Worm (Caenorhabditis elegans): ENCODE data around the gene C07B5.2.

C07B5.2 gene

ce11 chrX:9491439-9491838 is 25.6 kb downstream of the C07B5.2 start:
- TF ChIP-seq ces-1 (GFP tag; optimal IDR thresholded peaks at IDR 0.05) = no peak
- no peak for TF ChIP-seq nhr-12 (tag; optimal IDR thresholded peaks at IDR 0.05)
- TF ChIP-seq tbx-8 (GFP tag; optimal IDR thresholded peaks at IDR 0.05) = no peak
- no peak for TF ChIP-seq unc-120 (tag; optimal IDR thresholded peaks at IDR 0.05; ENCODE audit: poor library complexity, severe bottlenecking)
- no peak for TF ChIP-seq ham-2 (GFP tag; optimal IDR thresholded peaks at IDR 0.05)
- TF ChIP-seq sptf-1 (tag; optimal IDR thresholded peaks at IDR 0.05) = no peak

ce11 chrX:9489578-9489977 is 27.4 kb downstream of the C07B5.2 start:
- TF ChIP-seq sptf-1 (tag; optimal IDR thresholded peaks at IDR 0.05) = no peak
- TF ChIP-seq lsy-2 (tag; optimal IDR thresholded peaks at IDR 0.05) = no peak
- TF ChIP-seq ham-2 (GFP tag; optimal IDR thresholded peaks at IDR 0.05) = no peak
- TF ChIP-seq nhr-12 (tag; optimal IDR thresholded peaks at IDR 0.05) = no peak
- no peak for TF ChIP-seq snpc-4 (tag; optimal IDR thresholded peaks at IDR 0.05)
- no peak for TF ChIP-seq nhr-76 (tag; optimal IDR thresholded peaks at IDR 0.05)
- TF ChIP-seq nhr-28 (tag; optimal IDR thresholded peaks at IDR 0.05) = no peak
- no peak for TF ChIP-seq drap-1 (GFP tag; optimal IDR thresholded peaks at IDR 0.05)
- TF ChIP-seq nhr-237 (tag; optimal IDR thresholded peaks at IDR 0.05) = no peak
- no peak for TF ChIP-seq unc-120 (tag; optimal IDR thresholded peaks at IDR 0.05; ENCODE audit: poor library complexity, severe bottlenecking)
- TF ChIP-seq ceh-83 (GFP tag; optimal IDR thresholded peaks at IDR 0.05) = no peak
- TF ChIP-seq nhr-2 (tag; optimal IDR thresholded peaks at IDR 0.05) = no peak
- no peak for TF ChIP-seq ztf-11 (tag; optimal IDR thresholded peaks at IDR 0.05)

ce11 chrX:9486160-9486559 is 30.8 kb downstream of the C07B5.2 start:
- no peak for TF ChIP-seq elt-1 (tag; optimal IDR thresholded peaks at IDR 0.05; ENCODE audit: borderline replicate concordance, insufficient read depth)
- no peak for TF ChIP-seq nhr-237 (tag; optimal IDR thresholded peaks at IDR 0.05)
- no peak for TF ChIP-seq flh-1 (GFP tag; optimal IDR thresholded peaks at IDR 0.05)
- TF ChIP-seq ztf-11 (tag; optimal IDR thresholded peaks at IDR 0.05) = no peak
- no peak for TF ChIP-seq bed-3 (GFP tag; optimal IDR thresholded peaks at IDR 0.05)
- TF ChIP-seq nhr-12 (tag; optimal IDR thresholded peaks at IDR 0.05) = no peak
- TF ChIP-seq hlh-1 (tag; optimal IDR thresholded peaks at IDR 0.05) = no peak
- TF ChIP-seq lin-32 (GFP tag; optimal IDR thresholded peaks at IDR 0.05) = no peak
- TF ChIP-seq nhr-2 (tag; optimal IDR thresholded peaks at IDR 0.05) = no peak
- no peak for TF ChIP-seq snpc-4 (tag; optimal IDR thresholded peaks at IDR 0.05)
- no peak for TF ChIP-seq blmp-1 (tag; optimal IDR thresholded peaks at IDR 0.05)

ce11 chrX:9483754-9484153 is 33.3 kb downstream of the C07B5.2 start:
- TF ChIP-seq M03D4.4 (tag; optimal IDR thresholded peaks at IDR 0.05) (no peak), cnd-1 (tag; optimal IDR thresholded peaks at IDR 0.05) (no peak), nhr-237 (tag; optimal IDR thresholded peaks at IDR 0.05) (no peak), blmp-1 (tag; optimal IDR thresholded peaks at IDR 0.05) (no peak)

- TF ChIP-seq ceh-83 (GFP tag; optimal IDR thresholded peaks at IDR 0.05) (no peak), ceh-39 (tag; optimal IDR thresholded peaks at IDR 0.05) (no peak), nhr-76 (tag; optimal IDR thresholded peaks at IDR 0.05) (no peak), pha-4 (tag; optimal IDR thresholded peaks at IDR 0.05) (no peak), cnd-1 (tag; optimal IDR thresholded peaks at IDR 0.05) (no peak), lin-13 (tag; optimal IDR thresholded peaks at IDR 0.05) (no peak), hlh-1 (tag; optimal IDR thresholded peaks at IDR 0.05) (no peak)
Measured at ce11 chrX:9476752-9477151, 40.3 kb downstream of the C07B5.2 start.

ce11 chrX:9472170-9472569 is 44.8 kb downstream of the C07B5.2 start, which contains the start of gene gap-2:
Gene gap-2 (plus strand): TSS chrX:9472470.
- TF ChIP-seq lin-32 (GFP tag; optimal IDR thresholded peaks at IDR 0.05) (no peak), nhr-2 (tag; optimal IDR thresholded peaks at IDR 0.05) (no peak), blmp-1 (tag; optimal IDR thresholded peaks at IDR 0.05) (no peak)

ce11 chrX:9467573-9467972 is 49.4 kb downstream of the C07B5.2 start:
- TF ChIP-seq mls-2 (tag; optimal IDR thresholded peaks at IDR 0.05) (peak; percentile 91), mab-5 (tag; optimal IDR thresholded peaks at IDR 0.05) (no peak), zip-8 (tag; optimal IDR thresholded peaks at IDR 0.05) (no peak), unc-39 (tag; optimal IDR thresholded peaks at IDR 0.05) (no peak), nhr-12 (tag; optimal IDR thresholded peaks at IDR 0.05) (no peak), lsy-2 (tag; optimal IDR thresholded peaks at IDR 0.05) (peak; percentile 61), ceh-39 (tag; optimal IDR thresholded peaks at IDR 0.05) (peak; percentile 5), cnd-1 (tag; optimal IDR thresholded peaks at IDR 0.05) (peak; percentile 89), pha-4 (tag; optimal IDR thresholded peaks at IDR 0.05) (peak; percentile 79), unc-62 (GFP tag; optimal IDR thresholded peaks at IDR 0.05) (peak; percentile 71), elt-3 (tag; optimal IDR thresholded peaks at IDR 0.05) (no peak), tbx-8 (GFP tag; optimal IDR thresholded peaks at IDR 0.05) (peak; percentile 90), nhr-237 (tag; optimal IDR thresholded peaks at IDR 0.05) (peak; percentile 77), ham-2 (GFP tag; optimal IDR thresholded peaks at IDR 0.05) (peak; percentile 83), nhr-28 (tag; optimal IDR thresholded peaks at IDR 0.05) (peak; percentile 50), elt-1 (tag; optimal IDR thresholded peaks at IDR 0.05; ENCODE audit: borderline replicate concordance, insufficient read depth) (no peak), ceh-83 (GFP tag; optimal IDR thresholded peaks at IDR 0.05) (peak; percentile 91), unc-120 (tag; optimal IDR thresholded peaks at IDR 0.05; ENCODE audit: poor library complexity, severe bottlenecking) (peak; percentile 92), bed-3 (GFP tag; optimal IDR thresholded peaks at IDR 0.05) (peak; percentile 87), sptf-1 (tag; optimal IDR thresholded peaks at IDR 0.05) (peak; percentile 93), drap-1 (GFP tag; optimal IDR thresholded peaks at IDR 0.05) (peak; percentile 92), nhr-2 (tag; optimal IDR thresholded peaks at IDR 0.05) (no peak), mep-1 (tag; optimal IDR thresholded peaks at IDR 0.05) (peak; percentile 35), lin-32 (GFP tag; optimal IDR thresholded peaks at IDR 0.05) (peak; percentile 86), sem-2 (GFP tag; optimal IDR thresholded peaks at IDR 0.05) (peak; percentile 78), flh-1 (GFP tag; optimal IDR thresholded peaks at IDR 0.05) (peak; percentile 76)

All from whole organism, mixed stage, embryonic.